Fruit fly (Drosophila melanogaster) whole organism, embryonic: ENCODE measurements around the gene LpR1.
A peak's percentile ranks its signal among the peaks of the same experiment; 100 is the strongest.

ENCODE experiments used
- BEAF-32 ChIP-seq: fragments of 200-800 bp; sonication (Bioruptor generic); optimal IDR thresholded peaks from 3 replicates; lab custom pipeline; 2017; ENCODE audit warnings: missing biosample characterization, missing genetic modification characterization, mild to moderate bottlenecking, moderate library complexity, missing genetic modification reagents
- CG10209 ChIP-seq: fragments of 200-800 bp; sonication (Bioruptor generic); optimal IDR thresholded peaks from 3 replicates; lab custom pipeline; 2017; ENCODE audit warnings: missing biosample characterization, mild to moderate bottlenecking, missing genetic modification characterization, missing genetic modification reagents
- CG11456 ChIP-seq: fragments of 200-800 bp; sonication (Bioruptor generic); IDR thresholded peaks from 3 replicates; pipeline ENCODE4 v1.3.6; 2022; ENCODE audit warnings: missing biosample characterization, missing genetic modification characterization
- CG11696 ChIP-seq: fragments of 200-800 bp; sonication (Bioruptor generic); IDR thresholded peaks from 2 replicates; pipeline ENCODE4 v1.3.6; 2022; ENCODE audit warnings: missing biosample characterization, missing genetic modification characterization
- CG12299 ChIP-seq: fragments of 200-800 bp; sonication (Bioruptor generic); optimal IDR thresholded peaks from 2 replicates; lab custom pipeline; 2018; ENCODE audit warnings: missing biosample characterization, mild to moderate bottlenecking, missing genetic modification characterization
- CG13296 ChIP-seq: fragments of 200-800 bp; sonication (Bioruptor generic); optimal IDR thresholded peaks from 3 replicates; lab custom pipeline; 2018; ENCODE audit warnings: missing biosample characterization, mild to moderate bottlenecking, missing genetic modification characterization
- CG14441 ChIP-seq: fragments of 200-800 bp; sonication (Bioruptor generic); IDR thresholded peaks from 2 replicates; pipeline ENCODE4 v1.3.6; 2022; ENCODE audit warnings: missing biosample characterization, missing genetic modification characterization
- CG2116 ChIP-seq: fragments of 200-800 bp; sonication (Bioruptor generic); optimal IDR thresholded peaks from 3 replicates; lab custom pipeline; 2018; ENCODE audit warnings: missing biosample characterization, mild to moderate bottlenecking, missing genetic modification characterization
- CG2712 ChIP-seq: fragments of 200-800 bp; optimal IDR thresholded peaks from 3 replicates; lab custom pipeline; 2019; ENCODE audit warnings: missing biosample characterization, mild to moderate bottlenecking, missing genetic modification characterization, moderate library complexity
- CG30020 ChIP-seq: fragments of 200-800 bp; optimal IDR thresholded peaks from 2 replicates; lab custom pipeline; 2019; ENCODE audit warnings: missing biosample characterization, mild to moderate bottlenecking, missing genetic modification characterization, moderate library complexity
- CG30403 ChIP-seq: fragments of 200-800 bp; sonication (Bioruptor generic); optimal IDR thresholded peaks from 3 replicates; lab custom pipeline; 2016; ENCODE audit warnings: missing biosample characterization, missing genetic modification characterization
- CG30431 ChIP-seq: fragments of 200-800 bp; sonication (Bioruptor generic); optimal IDR thresholded peaks from 2 replicates; lab custom pipeline; 2017; ENCODE audit warnings: missing biosample characterization, missing genetic modification characterization
- CG31224 ChIP-seq: fragments of 200-800 bp; sonication (Bioruptor generic); IDR thresholded peaks from 2 replicates; pipeline ENCODE4 v1.3.6; 2022; ENCODE audit warnings: missing biosample characterization, missing genetic modification characterization
- CG5180 ChIP-seq: fragments of 200-800 bp; sonication (Bioruptor generic); optimal IDR thresholded peaks from 3 replicates; lab custom pipeline; 2017; ENCODE audit warnings: missing biosample characterization, missing genetic modification characterization, mild to moderate bottlenecking, moderate library complexity, missing genetic modification reagents
- CG6791 ChIP-seq: fragments of 200-800 bp; sonication (Bioruptor generic); IDR thresholded peaks from 3 replicates; pipeline ENCODE4 v1.3.6; 2022; ENCODE audit warnings: missing biosample characterization, missing genetic modification characterization; ENCODE audit not compliant: partially characterized antibody
- CG7786 ChIP-seq: fragments of 200-800 bp; sonication (Bioruptor generic); optimal IDR thresholded peaks from 2 replicates; lab custom pipeline; 2016; ENCODE audit warnings: missing biosample characterization, missing genetic modification characterization
- CG9817 ChIP-seq: fragments of 200-800 bp; sonication (Bioruptor generic); optimal IDR thresholded peaks from 2 replicates; lab custom pipeline; 2018; ENCODE audit warnings: missing biosample characterization, mild to moderate bottlenecking, missing genetic modification characterization, moderate library complexity
- CHES-1-like ChIP-seq: fragments of 200-800 bp; sonication (Bioruptor generic); optimal IDR thresholded peaks from 2 replicates; lab custom pipeline; 2016; ENCODE audit warnings: missing biosample characterization, missing genetic modification characterization
- Deaf1 ChIP-seq: fragments of 200-800 bp; optimal IDR thresholded peaks from 3 replicates; lab custom pipeline; 2019; ENCODE audit warnings: missing biosample characterization, mild to moderate bottlenecking, missing genetic modification characterization, moderate library complexity
- ERR ChIP-seq: fragments of 200-800 bp; sonication (Bioruptor generic); optimal IDR thresholded peaks from 2 replicates; lab custom pipeline; 2016; ENCODE audit warnings: missing biosample characterization, missing genetic modification characterization
- Ets65A ChIP-seq: fragments of 200-800 bp; sonication (Bioruptor generic); peaks from one replicate; lab custom pipeline; 2016; ENCODE audit warnings: missing biosample characterization, missing genetic modification characterization
- Fer3 ChIP-seq: fragments of 200-800 bp; sonication (Bioruptor generic); optimal IDR thresholded peaks from 2 replicates; lab custom pipeline; 2018; ENCODE audit warnings: missing biosample characterization, mild to moderate bottlenecking, missing genetic modification characterization, moderate library complexity
- Kr ChIP-seq: fragments of 200-800 bp; sonication (Bioruptor generic); optimal IDR thresholded peaks from 2 replicates; lab custom pipeline; 2017; ENCODE audit warnings: missing biosample characterization, mild to moderate bottlenecking, missing genetic modification characterization
- Meics ChIP-seq: fragments of 200-800 bp; sonication (Bioruptor generic); optimal IDR thresholded peaks from 2 replicates; lab custom pipeline; 2017; ENCODE audit warnings: missing biosample characterization, mild to moderate bottlenecking, missing genetic modification characterization
- NFAT ChIP-seq: fragments of 200-800 bp; sonication (Bioruptor generic); IDR thresholded peaks from 2 replicates; pipeline ENCODE4 v1.3.6; 2022; ENCODE audit warnings: missing biosample characterization, missing genetic modification characterization
- Ptx1 ChIP-seq: fragments of 200-800 bp; sonication (Bioruptor generic); IDR thresholded peaks from 2 replicates; pipeline ENCODE4 v1.3.6; 2022; ENCODE audit warnings: missing biosample characterization, missing genetic modification characterization
- Sox100B ChIP-seq: fragments of 200-800 bp; sonication (Bioruptor generic); optimal IDR thresholded peaks from 3 replicates; lab custom pipeline; 2018; ENCODE audit warnings: missing biosample characterization, mild to moderate bottlenecking, missing genetic modification characterization
- Spps ChIP-seq: fragments of 200-800 bp; sonication (Bioruptor generic); optimal IDR thresholded peaks from 2 replicates; lab custom pipeline; 2018; ENCODE audit warnings: missing biosample characterization, mild to moderate bottlenecking, missing genetic modification characterization
- Taf1 ChIP-seq: fragments of 200-800 bp; sonication (Bioruptor generic); IDR thresholded peaks from 2 replicates; pipeline ENCODE4 v1.3.6; 2022; ENCODE audit warnings: missing biosample characterization, missing genetic modification characterization
- Tbp ChIP-seq: fragments of >200 bp; optimal IDR thresholded peaks from 2 replicates; lab custom pipeline; 2018; ENCODE audit warnings: missing biosample characterization, missing genetic modification characterization
- Usf ChIP-seq: fragments of 200-800 bp; sonication (Bioruptor generic); optimal IDR thresholded peaks from 2 replicates; lab custom pipeline; 2017; ENCODE audit warnings: missing genotype, missing biosample characterization, missing genetic modification characterization
- Xbp1 ChIP-seq: fragments of 200-800 bp; sonication (Bioruptor generic); optimal IDR thresholded peaks from 3 replicates; lab custom pipeline; 2016; ENCODE audit warnings: missing biosample characterization, mild to moderate bottlenecking, missing genetic modification characterization
- ato ChIP-seq: fragments of 200-800 bp; sonication (Bioruptor generic); IDR thresholded peaks from 2 replicates; pipeline ENCODE4 v1.3.6; 2022; ENCODE audit warnings: missing biosample characterization, missing genetic modification characterization; ENCODE audit not compliant: partially characterized antibody
- bowl ChIP-seq: fragments of 200-800 bp; sonication (Bioruptor generic); IDR thresholded peaks from 2 replicates; pipeline ENCODE4 v1.3.6; 2022; ENCODE audit warnings: missing biosample characterization, missing genetic modification characterization
- cad ChIP-seq: fragments of >200 bp; optimal IDR thresholded peaks from 2 replicates; lab custom pipeline; 2017; ENCODE audit warnings: missing biosample characterization, missing genetic modification characterization
- chif ChIP-seq, 2 experiments: fragments of 200-800 bp; sonication (Bioruptor generic); optimal IDR thresholded peaks; 3 replicates each; lab custom pipeline; 2016; ENCODE audit warnings: missing biosample characterization in 2 of 2, missing genetic modification characterization in 2 of 2
- ci ChIP-seq: fragments of 200-800 bp; sonication (Bioruptor generic); IDR thresholded peaks from 3 replicates; pipeline ENCODE4 v1.3.6; 2022; ENCODE audit warnings: missing biosample characterization, missing genetic modification characterization
- fru ChIP-seq: fragments of >200 bp; optimal IDR thresholded peaks from 2 replicates; lab custom pipeline; 2017
- gem ChIP-seq: fragments of 200-800 bp; sonication (Bioruptor generic); optimal IDR thresholded peaks from 2 replicates; lab custom pipeline; 2019; ENCODE audit warnings: missing biosample characterization, mild to moderate bottlenecking, missing genetic modification characterization, moderate library complexity
- grn ChIP-seq: fragments of 200-800 bp; sonication (Bioruptor generic); optimal IDR thresholded peaks from 3 replicates; lab custom pipeline; 2017; ENCODE audit warnings: missing biosample characterization, missing genetic modification characterization
- hbn ChIP-seq: fragments of 200-800 bp; sonication (Bioruptor generic); IDR thresholded peaks from 2 replicates; pipeline ENCODE4 v1.3.6; 2022; ENCODE audit warnings: missing biosample characterization, missing genetic modification characterization; ENCODE audit not compliant: partially characterized antibody
- inv ChIP-seq: fragments of 200-800 bp; sonication (Bioruptor generic); IDR thresholded peaks from 2 replicates; pipeline ENCODE4 v1.3.6; 2022; ENCODE audit warnings: missing biosample characterization, missing genetic modification characterization; ENCODE audit not compliant: partially characterized antibody
- lbe ChIP-seq: fragments of 200-800 bp; sonication (Bioruptor generic); optimal IDR thresholded peaks from 2 replicates; lab custom pipeline; 2016; ENCODE audit warnings: missing biosample characterization, mild to moderate bottlenecking, missing genetic modification characterization
- otp ChIP-seq: fragments of 200-800 bp; sonication (Bioruptor generic); IDR thresholded peaks from 3 replicates; pipeline ENCODE4, ENCODE4 v1.3.6; 2022; ENCODE audit warnings: missing biosample characterization, missing genetic modification characterization
- p53 ChIP-seq: fragments of 200-800 bp; sonication (Bioruptor generic); optimal IDR thresholded peaks from 2 replicates; lab custom pipeline; 2016; ENCODE audit warnings: missing biosample characterization, missing genetic modification characterization
- pb ChIP-seq: fragments of 200-800 bp; sonication (Bioruptor generic); optimal IDR thresholded peaks from 3 replicates; lab custom pipeline; 2016; ENCODE audit warnings: missing biosample characterization, missing genetic modification characterization
- pita ChIP-seq: fragments of 200-800 bp; sonication (Bioruptor generic); optimal IDR thresholded peaks from 2 replicates; lab custom pipeline; 2017; ENCODE audit warnings: missing biosample characterization, mild to moderate bottlenecking, missing genetic modification characterization
- salm ChIP-seq: fragments of 200-800 bp; sonication (Bioruptor generic); optimal IDR thresholded peaks from 2 replicates; lab custom pipeline; 2018; ENCODE audit warnings: missing biosample characterization, mild to moderate bottlenecking, missing genetic modification characterization
- sim ChIP-seq: fragments of 200-800 bp; sonication (Bioruptor generic); IDR thresholded peaks from 2 replicates; pipeline ENCODE4 v1.3.6; 2022; ENCODE audit warnings: missing biosample characterization, missing genetic modification characterization
- twi ChIP-seq: fragments of 200-800 bp; optimal IDR thresholded peaks from 2 replicates; lab custom pipeline; 2019; ENCODE audit warnings: missing biosample characterization, mild to moderate bottlenecking, missing genetic modification characterization, moderate library complexity
- vvl ChIP-seq: fragments of 200-800 bp; sonication (Bioruptor generic); IDR thresholded peaks from 2 replicates; pipeline ENCODE4 v1.3.6; 2022; ENCODE audit warnings: missing biosample characterization, missing genetic modification characterization

Gene LpR1

DNA sequence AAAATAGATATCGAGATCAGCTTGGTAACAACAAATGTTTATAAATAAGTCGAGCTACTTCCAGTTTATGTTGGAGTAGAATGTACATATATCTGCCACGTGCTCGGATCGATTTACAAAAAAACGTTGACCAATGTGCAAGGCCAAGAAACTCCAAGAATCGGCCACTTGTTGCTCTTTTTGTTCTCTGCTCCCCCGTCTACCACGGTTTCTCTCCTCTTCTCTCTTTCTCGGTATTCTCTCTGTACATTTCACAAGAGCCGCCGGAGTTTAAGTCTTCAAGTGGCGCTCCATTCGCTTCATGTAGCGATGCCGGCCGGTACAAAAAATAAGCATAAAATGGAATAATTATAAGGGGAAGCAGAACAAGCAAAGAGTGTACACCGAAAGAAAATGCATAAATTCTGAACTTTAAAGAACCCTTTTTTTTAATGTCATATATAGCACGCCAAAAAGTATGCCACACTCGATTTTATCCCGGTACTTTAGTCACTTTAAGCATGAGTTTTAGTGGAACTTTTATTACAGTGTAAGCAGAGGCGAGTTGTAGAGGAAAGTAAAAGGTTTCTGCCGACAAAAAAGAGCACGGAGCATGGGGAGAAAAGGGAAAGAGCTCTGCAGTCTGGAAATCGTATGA, 25.1 kb downstream of the LpR1 start (continued):
- TF ChIP-seq ato (GFP tag; lab: Robert Waterston, UW): no peak
- peak; percentile 90 for TF ChIP-seq CG30431 (GFP tag; lab: Kevin White, UChicago)
- TF ChIP-seq Tbp (GFP tag; lab: Kevin White, UChicago): no peak
- peak; percentile 99 for TF ChIP-seq Ets65A (GFP tag; lab: Kevin White, UChicago)
- no peak for TF ChIP-seq BEAF-32 (GFP tag; lab: Kevin White, UChicago)
- TF ChIP-seq CG2116 (GFP tag; lab: Kevin White, UChicago): peak; percentile 30
- peak; percentile 83 for TF ChIP-seq CG9817 (tag; lab: Kevin White, UChicago)
- peak; percentile 72; the same call in 1 of the 2 replicates for TF ChIP-seq bowl (GFP tag; lab: Robert Waterston, UW)
- TF ChIP-seq CHES-1-like (GFP tag; lab: Kevin White, UChicago): peak; percentile 89
- TF ChIP-seq inv: no peak
- TF ChIP-seq hbn (GFP tag; lab: Robert Waterston, UW): no peak
- TF ChIP-seq lbe (GFP tag; lab: Kevin White, UChicago): peak; percentile 98
- peak; percentile 78 for TF ChIP-seq CG11696 (GFP tag; lab: Robert Waterston, UW)
- peak; percentile 86 for TF ChIP-seq Fer3 (tag; lab: Kevin White, UChicago)
- TF ChIP-seq gem (tag; lab: Kevin White, UChicago): peak; percentile 96
- peak; percentile 93 for TF ChIP-seq Spps
- TF ChIP-seq CG14441 (GFP tag; lab: Robert Waterston, UW): peak; percentile 82
- peak; percentile 37 for TF ChIP-seq CG13296 (GFP tag; lab: Kevin White, UChicago)
- peak; percentile 89 for TF ChIP-seq salm (tag; lab: Kevin White, UChicago)
- peak; percentile 95 for TF ChIP-seq CG30403 (GFP tag; lab: Kevin White, UChicago)
- TF ChIP-seq fru (lab: Kevin White, UChicago): no peak
- TF ChIP-seq Usf (GFP tag; lab: Kevin White, UChicago): peak; percentile 78
- TF ChIP-seq CG5180 (GFP tag; lab: Kevin White, UChicago): peak; percentile 69
- peak; percentile 97 for TF ChIP-seq vvl (GFP tag; lab: Robert Waterston, UW)
- peak; percentile 91 for TF ChIP-seq Ptx1 (GFP tag; lab: Robert Waterston, UW)
- no peak for TF ChIP-seq pita (GFP tag; lab: Kevin White, UChicago)
- peak; percentile 96 for TF ChIP-seq CG2712
- peak; percentile 90 for TF ChIP-seq Sox100B (GFP tag; lab: Kevin White, UChicago)
- peak; percentile 91 for TF ChIP-seq sim (GFP tag; lab: Robert Waterston, UW)
- TF ChIP-seq chif (GFP tag; optimal IDR thresholded peaks at IDR 0.05; lab: Kevin White, UChicago): peak; percentile 92 to 95
- peak; percentile 93 for TF ChIP-seq CG7786 (GFP tag; lab: Kevin White, UChicago)
- peak; percentile 81 for TF ChIP-seq Deaf1 (tag; lab: Kevin White, UChicago)
- peak; percentile 98 for TF ChIP-seq ci (GFP tag; lab: Robert Waterston, UW)
- peak; percentile 76 for TF ChIP-seq CG12299 (tag; lab: Kevin White, UChicago)
- TF ChIP-seq otp (GFP tag; lab: Robert Waterston, UW): peak; percentile 94
- TF ChIP-seq twi (tag; lab: Kevin White, UChicago): peak; percentile 92
- TF ChIP-seq p53 (GFP tag; lab: Kevin White, UChicago): peak; percentile 88
- TF ChIP-seq cad (GFP tag; lab: Kevin White, UChicago): no peak
- TF ChIP-seq Taf1 (GFP tag; lab: Robert Waterston, UW): no peak
- TF ChIP-seq ERR (GFP tag; lab: Kevin White, UChicago): peak; percentile 91
- TF ChIP-seq Xbp1: peak; percentile 94
- TF ChIP-seq NFAT (GFP tag; lab: Robert Waterston, UW): peak; percentile 74
- peak; percentile 33 for TF ChIP-seq grn (GFP tag; lab: Kevin White, UChicago)
- TF ChIP-seq pb (GFP tag; lab: Kevin White, UChicago): peak; percentile 91
- peak; percentile 90 for TF ChIP-seq CG11456
- TF ChIP-seq Meics: peak; percentile 81
- no peak for TF ChIP-seq CG30020 (tag; lab: Kevin White, UChicago)
- peak; percentile 89 for TF ChIP-seq CG10209
- TF ChIP-seq CG31224 (GFP tag; lab: Robert Waterston, UW): peak; percentile 83
- TF ChIP-seq CG6791: no peak
- TF ChIP-seq Kr (GFP tag; lab: Kevin White, UChicago): no peak
